Fruit fly (Drosophila melanogaster) whole organism, adult: ENCODE results near the gene ppk11.

Experiments
- CG11617 ChIP-seq: fragments of 200-800 bp; sonication (Bioruptor generic); optimal IDR thresholded peaks from 2 replicates; lab custom pipeline; 2017; ENCODE audit warnings: mild to moderate bottlenecking, missing biosample characterization, missing genetic modification reagents, missing genetic modification characterization
- CG14711 ChIP-seq: fragments of 200-800 bp; sonication (Bioruptor generic); optimal IDR thresholded peaks from 2 replicates; lab custom pipeline; 2018; ENCODE audit warnings: missing biosample characterization, mild to moderate bottlenecking, missing genetic modification characterization, moderate library complexity
- CG33017 ChIP-seq: fragments of 200-800 bp; sonication (Bioruptor generic); optimal IDR thresholded peaks from 2 replicates; lab custom pipeline; 2018; ENCODE audit warnings: missing biosample characterization, mild to moderate bottlenecking, missing genetic modification characterization, moderate library complexity
- Crg-1 ChIP-seq: fragments of 200-800 bp; sonication (Bioruptor generic); optimal IDR thresholded peaks from 2 replicates; lab custom pipeline; 2016; ENCODE audit warnings: missing biosample characterization, missing genetic modification characterization
- Hr96 ChIP-seq: fragments of 200-800 bp; sonication (Bioruptor generic); optimal IDR thresholded peaks from 2 replicates; lab custom pipeline; 2016; ENCODE audit warnings: missing biosample characterization, missing genetic modification characterization
- Mnt ChIP-seq: fragments of 200-800 bp; sonication (Bioruptor generic); optimal IDR thresholded peaks from 2 replicates; lab custom pipeline; 2016; ENCODE audit warnings: missing biosample characterization, mild to moderate bottlenecking, missing genetic modification characterization
- cic ChIP-seq: fragments of 200-800 bp; sonication (Bioruptor generic); optimal IDR thresholded peaks from 2 replicates; lab custom pipeline; 2017; ENCODE audit warnings: missing biosample characterization, mild to moderate bottlenecking, missing genetic modification characterization, moderate library complexity
- ovo ChIP-seq: fragments of 200-800 bp; sonication (Bioruptor generic); optimal IDR thresholded peaks from 2 replicates; lab custom pipeline; 2016; ENCODE audit warnings: missing biosample characterization, missing genetic modification characterization

- TF ChIP-seq Crg-1 (no peak), CG14711 (tag; lab: Kevin White, UChicago) (no peak), CG33017 (tag; lab: Kevin White, UChicago) (no peak), Hr96 (GFP tag; lab: Kevin White, UChicago) (no peak), CG11617 (GFP tag; lab: Kevin White, UChicago) (no peak), cic (GFP tag; lab: Kevin White, UChicago) (no peak), ovo (GFP tag; lab: Kevin White, UChicago) (no peak), Mnt (GFP tag; lab: Kevin White, UChicago) (no peak)
Observed at dm6 chr2L:9766758-9767157, 8.1 kb downstream of the ppk11 start, which contains the start of gene CG4017.
